Fruit fly (Drosophila melanogaster) whole organism, prepupa: ENCODE data around the gene Rabex-5.

Experiments
- Blimp-1 ChIP-seq: fragments of 200-800 bp; sonication (Bioruptor generic); optimal IDR thresholded peaks from 3 replicates; lab custom pipeline; 2017; ENCODE audit warnings: missing biosample characterization, missing genetic modification characterization, mild to moderate bottlenecking, moderate library complexity, missing genetic modification reagents
- CG10631 ChIP-seq: fragments of 200-800 bp; sonication (Bioruptor generic); optimal IDR thresholded peaks from 2 replicates; lab custom pipeline; 2016; ENCODE audit warnings: missing biosample characterization, missing genetic modification characterization
- CG10669 ChIP-seq: fragments of 200-800 bp; sonication (Bioruptor generic); optimal IDR thresholded peaks from 3 replicates; lab custom pipeline; 2018; ENCODE audit warnings: missing biosample characterization, mild to moderate bottlenecking, missing genetic modification characterization, moderate library complexity
- CG15336 ChIP-seq: fragments of 200-800 bp; sonication (Bioruptor generic); IDR thresholded peaks from 2 replicates; pipeline ENCODE4 v1.3.6; 2022; ENCODE audit warnings: missing biosample characterization, missing genetic modification characterization
- CG1621 ChIP-seq: fragments of 200-800 bp; sonication (Bioruptor generic); optimal IDR thresholded peaks from 3 replicates; lab custom pipeline; 2018; ENCODE audit warnings: missing biosample characterization, mild to moderate bottlenecking, missing genetic modification characterization
- CG3032 ChIP-seq: fragments of 200-800 bp; optimal IDR thresholded peaks from 2 replicates; lab custom pipeline; 2019; ENCODE audit warnings: missing biosample characterization, mild to moderate bottlenecking, missing genetic modification characterization, moderate library complexity
- CG31627 ChIP-seq: fragments of 200-800 bp; sonication (Bioruptor generic); optimal IDR thresholded peaks from 3 replicates; lab custom pipeline; 2016; ENCODE audit warnings: missing biosample characterization, missing genetic modification characterization
- CG34406 ChIP-seq: fragments of 200-800 bp; sonication (Bioruptor generic); optimal IDR thresholded peaks from 3 replicates; lab custom pipeline; 2016; ENCODE audit warnings: missing biosample characterization, missing genetic modification characterization
- CG3919 ChIP-seq: fragments of 200-800 bp; sonication (Bioruptor generic); optimal IDR thresholded peaks from 3 replicates; lab custom pipeline; 2016; ENCODE audit warnings: missing biosample characterization, missing genetic modification characterization
- CG4318 ChIP-seq: fragments of 200-800 bp; sonication (Bioruptor generic); optimal IDR thresholded peaks from 3 replicates; lab custom pipeline; 2017; ENCODE audit warnings: missing biosample characterization, mild to moderate bottlenecking, missing genetic modification characterization
- CG6163 ChIP-seq: fragments of 200-800 bp; sonication (Bioruptor generic); IDR thresholded peaks from 3 replicates; pipeline ENCODE4 v1.3.6; 2022; ENCODE audit warnings: missing biosample characterization, missing genetic modification characterization
- CG6276 ChIP-seq: fragments of 200-800 bp; sonication (Bioruptor generic); optimal IDR thresholded peaks from 2 replicates; lab custom pipeline; 2017; ENCODE audit warnings: missing biosample characterization, mild to moderate bottlenecking, missing genetic modification characterization
- CG6808 ChIP-seq: fragments of 200-800 bp; sonication (Bioruptor generic); optimal IDR thresholded peaks from 3 replicates; lab custom pipeline; 2017; ENCODE audit warnings: missing biosample characterization, missing genetic modification characterization, mild to moderate bottlenecking, moderate library complexity, missing genetic modification reagents
- CG7368 ChIP-seq: fragments of 200-800 bp; sonication (Bioruptor generic); optimal IDR thresholded peaks from 3 replicates; lab custom pipeline; 2016; ENCODE audit warnings: missing biosample characterization, missing genetic modification characterization
- CG8119 ChIP-seq: fragments of 200-800 bp; sonication (Bioruptor generic); IDR thresholded peaks from 3 replicates; pipeline ENCODE4 v1.3.6; 2022; ENCODE audit warnings: missing biosample characterization, missing genetic modification characterization
- CG8632 ChIP-seq: fragments of 200-800 bp; sonication (Bioruptor generic); optimal IDR thresholded peaks from 3 replicates; lab custom pipeline; 2016; ENCODE audit warnings: missing biosample characterization, missing genetic modification characterization
- CG9139 ChIP-seq: fragments of 200-800 bp; sonication (Bioruptor generic); optimal IDR thresholded peaks from 3 replicates; lab custom pipeline; 2017; ENCODE audit warnings: missing biosample characterization, mild to moderate bottlenecking, missing genetic modification characterization
- Eip78C ChIP-seq: fragments of 200-800 bp; sonication (Bioruptor generic); peaks from one replicate; lab custom pipeline; 2016; ENCODE audit warnings: missing biosample characterization, missing genetic modification characterization
- Eip93F ChIP-seq: fragments of 200-800 bp; sonication (Bioruptor generic); optimal IDR thresholded peaks from 2 replicates; lab custom pipeline; 2016; ENCODE audit warnings: missing biosample characterization, mild to moderate bottlenecking, missing genetic modification characterization
- Ets21C ChIP-seq: fragments of 200-800 bp; sonication (Bioruptor generic); optimal IDR thresholded peaks from 3 replicates; lab custom pipeline; 2016; ENCODE audit warnings: missing biosample characterization, missing genetic modification characterization
- Ets96B ChIP-seq: fragments of 200-800 bp; optimal IDR thresholded peaks from 2 replicates; lab custom pipeline; 2019; ENCODE audit warnings: missing biosample characterization, mild to moderate bottlenecking, missing genetic modification characterization, moderate library complexity
- Gug ChIP-seq: fragments of 200-800 bp; sonication (Bioruptor generic); IDR thresholded peaks from 2 replicates; pipeline ENCODE4 v1.3.6; 2022; ENCODE audit warnings: missing biosample characterization, missing genetic modification characterization
- Hr38 ChIP-seq: sonication (Bioruptor generic); optimal IDR thresholded peaks from 2 replicates; lab custom pipeline; 2016; ENCODE audit warnings: missing biosample characterization, missing genetic modification characterization
- Hr39 ChIP-seq: fragments of 200-800 bp; sonication (Bioruptor generic); optimal IDR thresholded peaks from 2 replicates; lab custom pipeline; 2016; ENCODE audit warnings: missing biosample characterization, missing genetic modification characterization
- Hr4 ChIP-seq: fragments of 200-800 bp; sonication (Bioruptor generic); optimal IDR thresholded peaks from 3 replicates; lab custom pipeline; 2016; ENCODE audit warnings: missing biosample characterization, missing genetic modification characterization
- Lpt ChIP-seq: fragments of 200-800 bp; sonication (Bioruptor generic); optimal IDR thresholded peaks from 3 replicates; lab custom pipeline; 2016; ENCODE audit warnings: missing biosample characterization, missing genetic modification characterization
- Met ChIP-seq: fragments of 200-800 bp; sonication (Bioruptor generic); optimal IDR thresholded peaks from 3 replicates; lab custom pipeline; 2016; ENCODE audit warnings: missing biosample characterization, missing genetic modification characterization
- OdsH ChIP-seq: fragments of 200-800 bp; sonication (Bioruptor generic); optimal IDR thresholded peaks from 3 replicates; lab custom pipeline; 2016; ENCODE audit warnings: missing biosample characterization, missing genetic modification characterization
- Smox ChIP-seq: fragments of 200-800 bp; sonication (Bioruptor generic); optimal IDR thresholded peaks from 3 replicates; lab custom pipeline; 2016; ENCODE audit warnings: missing biosample characterization, missing genetic modification characterization
- Sox102F ChIP-seq: fragments of 200-800 bp; sonication (Bioruptor generic); optimal IDR thresholded peaks from 2 replicates; lab custom pipeline; 2016; ENCODE audit warnings: missing biosample characterization, mild to moderate bottlenecking, missing genetic modification characterization
- Sox14 ChIP-seq: fragments of 200-800 bp; sonication (Bioruptor generic); optimal IDR thresholded peaks from 3 replicates; lab custom pipeline; 2016; ENCODE audit warnings: missing biosample characterization, missing genetic modification characterization
- Sox15 ChIP-seq: fragments of 200-800 bp; sonication (Bioruptor generic); optimal IDR thresholded peaks from 3 replicates; lab custom pipeline; 2016; ENCODE audit warnings: missing biosample characterization, missing genetic modification characterization
- achi ChIP-seq: fragments of 200-800 bp; sonication (Bioruptor generic); optimal IDR thresholded peaks from 3 replicates; lab custom pipeline; 2016; ENCODE audit warnings: missing biosample characterization, missing genetic modification characterization
- acj6 ChIP-seq: fragments of 200-800 bp; sonication (Bioruptor generic); optimal IDR thresholded peaks from 3 replicates; lab custom pipeline; 2016; ENCODE audit warnings: missing biosample characterization, missing genetic modification characterization
- cyc ChIP-seq: fragments of 200-800 bp; sonication (Bioruptor generic); optimal IDR thresholded peaks from 3 replicates; lab custom pipeline; 2016; ENCODE audit warnings: missing biosample characterization, missing genetic modification characterization
- dac ChIP-seq: fragments of 200-800 bp; sonication (Bioruptor generic); optimal IDR thresholded peaks from 2 replicates; lab custom pipeline; 2017; ENCODE audit warnings: missing biosample characterization, mild to moderate bottlenecking, missing genetic modification characterization
- eg ChIP-seq: fragments of 200-800 bp; sonication (Bioruptor generic); IDR thresholded peaks from 3 replicates; pipeline ENCODE4 v1.3.6; 2022; ENCODE audit warnings: missing biosample characterization, missing genetic modification characterization
- esn ChIP-seq: fragments of 200-800 bp; sonication (Bioruptor generic); optimal IDR thresholded peaks from 2 replicates; lab custom pipeline; 2016; ENCODE audit warnings: missing biosample characterization, mild to moderate bottlenecking, missing genetic modification characterization, moderate library complexity
- fd59A ChIP-seq: fragments of 200-800 bp; sonication (Bioruptor generic); optimal IDR thresholded peaks from 2 replicates; lab custom pipeline; 2017; ENCODE audit warnings: missing biosample characterization, mild to moderate bottlenecking, missing genetic modification characterization, missing genetic modification reagents
- fd85E ChIP-seq: fragments of 200-800 bp; sonication (Bioruptor generic); optimal IDR thresholded peaks from 3 replicates; lab custom pipeline; 2016; ENCODE audit warnings: missing biosample characterization, missing genetic modification characterization
- fkh ChIP-seq: fragments of 200-800 bp; sonication (Bioruptor generic); optimal IDR thresholded peaks from 3 replicates; lab custom pipeline; 2017; ENCODE audit warnings: missing biosample characterization, mild to moderate bottlenecking, missing genetic modification characterization, moderate library complexity
- lz ChIP-seq: fragments of 200-800 bp; sonication (Bioruptor generic); optimal IDR thresholded peaks from 3 replicates; lab custom pipeline; 2016; ENCODE audit warnings: missing biosample characterization, missing genetic modification characterization
- net ChIP-seq: fragments of 200-800 bp; sonication (Bioruptor generic); optimal IDR thresholded peaks from 3 replicates; lab custom pipeline; 2016; ENCODE audit warnings: missing biosample characterization, missing genetic modification characterization
- pdm3 ChIP-seq: fragments of 200-800 bp; sonication (Bioruptor generic); optimal IDR thresholded peaks from 3 replicates; lab custom pipeline; 2016; ENCODE audit warnings: missing biosample characterization, missing genetic modification characterization
- spab ChIP-seq: fragments of 200-800 bp; sonication (Bioruptor generic); optimal IDR thresholded peaks from 2 replicates; lab custom pipeline; 2017; ENCODE audit warnings: missing biosample characterization, mild to moderate bottlenecking, missing genetic modification characterization, missing genetic modification reagents
- svp ChIP-seq: fragments of 200-800 bp; sonication (Bioruptor generic); peaks from one replicate; lab custom pipeline; 2016; ENCODE audit warnings: missing biosample characterization, missing genetic modification characterization
- topi ChIP-seq: fragments of 200-800 bp; sonication (Bioruptor generic); optimal IDR thresholded peaks from 3 replicates; lab custom pipeline; 2016; ENCODE audit warnings: missing biosample characterization, missing genetic modification characterization

The Rabex-5 gene

dm6 chr3L:1320230-1320930 lies 24.7 kb downstream of the Rabex-5 start (continued):
- TF ChIP-seq acj6 (GFP tag; lab: Kevin White, UChicago) = peak; percentile 51
- peak; percentile 34 for TF ChIP-seq CG10631 (GFP tag; lab: Kevin White, UChicago)
- TF ChIP-seq Hr39 (GFP tag; lab: Kevin White, UChicago) = peak; percentile 48
- peak; percentile 27; the same call in 1 of the 3 replicates for TF ChIP-seq CG8119 (GFP tag; lab: Robert Waterston, UW)
- no peak for TF ChIP-seq CG7368 (GFP tag; lab: Kevin White, UChicago)
- no peak for TF ChIP-seq Eip93F (GFP tag; lab: Kevin White, UChicago)
- TF ChIP-seq CG31627 = peak; percentile 39
- TF ChIP-seq CG6276 = peak; percentile 16
- peak; percentile 55 for TF ChIP-seq lz (GFP tag; lab: Kevin White, UChicago)
- peak; percentile 34 for TF ChIP-seq cyc (GFP tag; lab: Kevin White, UChicago)
- TF ChIP-seq CG3919 (GFP tag; lab: Kevin White, UChicago) = peak; percentile 69
- peak; percentile 51 for TF ChIP-seq esn (GFP tag; lab: Kevin White, UChicago)
- no peak for TF ChIP-seq fd85E (GFP tag; lab: Kevin White, UChicago)
- TF ChIP-seq pdm3 = peak; percentile 60
- peak; percentile 54 for TF ChIP-seq Smox
- peak; percentile 35 for TF ChIP-seq Met
- peak; percentile 5 for TF ChIP-seq CG6808 (GFP tag; lab: Kevin White, UChicago)

dm6 chr3L:1320931-1321556 lies 25.3 kb downstream of the Rabex-5 start:
- TF ChIP-seq CG31627 = no peak
- TF ChIP-seq Hr4 (GFP tag; lab: Kevin White, UChicago) = no peak
- no peak for TF ChIP-seq CG3919 (GFP tag; lab: Kevin White, UChicago)
- TF ChIP-seq OdsH (GFP tag; lab: Kevin White, UChicago) = no peak
- peak; percentile 82 for TF ChIP-seq svp (GFP tag; lab: Kevin White, UChicago)
- no peak for TF ChIP-seq Sox15
- no peak for TF ChIP-seq cyc (GFP tag; lab: Kevin White, UChicago)
- no peak for TF ChIP-seq spab (GFP tag; lab: Kevin White, UChicago)
- TF ChIP-seq Ets96B (tag; lab: Kevin White, UChicago) = no peak
- no peak for TF ChIP-seq dac (GFP tag; lab: Kevin White, UChicago)
- TF ChIP-seq Hr39 (GFP tag; lab: Kevin White, UChicago) = no peak
- TF ChIP-seq Blimp-1 = no peak
- no peak for TF ChIP-seq Ets21C (GFP tag; lab: Kevin White, UChicago)
- no peak for TF ChIP-seq achi (GFP tag; lab: Kevin White, UChicago)
- TF ChIP-seq eg (GFP tag; lab: Robert Waterston, UW) = peak; percentile 51; the same call in 2 of the 3 replicates
- peak; percentile 8 for TF ChIP-seq topi (GFP tag; lab: Kevin White, UChicago)
- TF ChIP-seq CG6808 (GFP tag; lab: Kevin White, UChicago) = no peak
- TF ChIP-seq Sox14 (GFP tag; lab: Kevin White, UChicago) = peak; percentile 27
- no peak for TF ChIP-seq Gug
- peak; percentile 16 for TF ChIP-seq Eip78C (GFP tag; lab: Kevin White, UChicago)
- no peak for TF ChIP-seq Eip93F (GFP tag; lab: Kevin White, UChicago)
- peak; percentile 43 for TF ChIP-seq CG9139 (GFP tag; lab: Kevin White, UChicago)
- TF ChIP-seq CG6163 (GFP tag; lab: Robert Waterston, UW) = peak; percentile 71; the same call in 2 of the 3 replicates
- no peak for TF ChIP-seq fd59A
- no peak for TF ChIP-seq fkh (GFP tag; lab: Kevin White, UChicago)
- 0 out of 2 replicates have a peak, but pooled peaks have one; percentile 22 for TF ChIP-seq CG15336 (GFP tag; lab: Robert Waterston, UW)
- no peak for TF ChIP-seq Hr38 (GFP tag; lab: Kevin White, UChicago)
- TF ChIP-seq pdm3 = no peak
- peak; percentile 2 for TF ChIP-seq CG34406 (GFP tag; lab: Kevin White, UChicago)
- TF ChIP-seq CG1621 = no peak
- no peak for TF ChIP-seq CG10669 (GFP tag; lab: Kevin White, UChicago)
- no peak for TF ChIP-seq CG3032
- no peak for TF ChIP-seq CG4318
- TF ChIP-seq CG10631 (GFP tag; lab: Kevin White, UChicago) = no peak
- TF ChIP-seq Sox102F (GFP tag; lab: Kevin White, UChicago) = peak; percentile 63
- TF ChIP-seq CG7368 (GFP tag; lab: Kevin White, UChicago) = no peak
- peak; percentile 28 for TF ChIP-seq esn (GFP tag; lab: Kevin White, UChicago)
- TF ChIP-seq Lpt (GFP tag; lab: Kevin White, UChicago) = no peak
- TF ChIP-seq net = no peak
- peak; percentile 17 for TF ChIP-seq CG8632 (GFP tag; lab: Kevin White, UChicago)
